Fruit fly (Drosophila melanogaster): ENCODE measurements around the gene RpS14b.

RpS14b gene

dm6 chrX:7970396-7970795 lies 35.7 kb downstream of the RpS14b start (continued):
- TF ChIP-seq Camta (GFP tag; optimal IDR thresholded peaks at IDR 0.05): no peak
- TF ChIP-seq fd3F (GFP tag; optimal IDR thresholded peaks at IDR 0.05): peak; percentile 9
- TF ChIP-seq Fer3 (tag; optimal IDR thresholded peaks at IDR 0.05): peak; percentile 57

dm6 chrX:7972363-7972942 lies 37.8 kb downstream of the RpS14b start:
- TF ChIP-seq gcm2 (GFP tag; optimal IDR thresholded peaks at IDR 0.05) (peak; percentile 46), kah (GFP tag; optimal IDR thresholded peaks at IDR 0.05) (peak; percentile 73), CG4328 (GFP tag; optimal IDR thresholded peaks at IDR 0.05) (peak; percentile 24), Deaf1 (tag; optimal IDR thresholded peaks at IDR 0.05) (peak; percentile 40), pan (optimal IDR thresholded peaks at IDR 0.05) (no peak), pan (GFP tag; optimal IDR thresholded peaks at IDR 0.05 in 1 of 2, IDR thresholded peaks at IDR 0.05 in 1 of 2) (peak in 1 of 2 experiments; percentile 93), gfzf (GFP tag; optimal IDR thresholded peaks at IDR 0.05) (no peak), CG33213 (GFP tag; optimal IDR thresholded peaks at IDR 0.05) (peak; percentile 62), CG5245 (GFP tag; optimal IDR thresholded peaks at IDR 0.05) (peak; percentile 90), run (tag; optimal IDR thresholded peaks at IDR 0.05) (peak; percentile 77), CG17612 (GFP tag; IDR thresholded peaks at IDR 0.05) (peak; percentile 48; the same call in 1 of the 2 replicates), sr (GFP tag; IDR thresholded peaks at IDR 0.05) (peak; percentile 59; the same call in 1 of the 3 replicates), lola (GFP tag; optimal IDR thresholded peaks at IDR 0.05) (peak in 1 of 3 experiments; percentile 85), CG11093 (GFP tag; IDR thresholded peaks at IDR 0.05) (peak; percentile 79), wor (GFP tag; IDR thresholded peaks at IDR 0.05) (peak; percentile 81), Xbp1 (GFP tag; optimal IDR thresholded peaks at IDR 0.05) (peak; percentile 88), HLH54F (GFP tag; optimal IDR thresholded peaks at IDR 0.05) (peak; percentile 63), zf30C (GFP tag; optimal IDR thresholded peaks at IDR 0.05) (no peak), Atf-2 (GFP tag; optimal IDR thresholded peaks at IDR 0.05) (peak; percentile 63), zfh1 (GFP tag; IDR thresholded peaks at IDR 0.05) (peak; percentile 94), dysf (GFP tag; IDR thresholded peaks at IDR 0.05) (peak; percentile 89), CG13296 (GFP tag; optimal IDR thresholded peaks at IDR 0.05) (peak; percentile 78), unpg (GFP tag; optimal IDR thresholded peaks at IDR 0.05) (peak; percentile 93), hth (optimal IDR thresholded peaks at IDR 0.05) (no peak), CG4360 (GFP tag; IDR thresholded peaks at IDR 0.05) (peak; percentile 52), insv (GFP tag; optimal IDR thresholded peaks at IDR 0.05) (peak in 1 of 2 experiments; percentile 6), CG8388 (GFP tag; optimal IDR thresholded peaks at IDR 0.05) (peak; percentile 89), CG6175 (GFP tag; IDR thresholded peaks at IDR 0.05) (0 out of 3 replicates have a peak, but pooled peaks have one; percentile 55), Ets97D (GFP tag; optimal IDR thresholded peaks at IDR 0.05) (peak; percentile 42), Spps (tag; optimal IDR thresholded peaks at IDR 0.05) (peak; percentile 73), Meics (GFP tag; optimal IDR thresholded peaks at IDR 0.05) (peak; percentile 81), CG15696 (tag; optimal IDR thresholded peaks at IDR 0.05) (peak; percentile 68), repo (GFP tag; optimal IDR thresholded peaks at IDR 0.05) (peak; percentile 45), Chrac-16 (GFP tag; optimal IDR thresholded peaks at IDR 0.05) (peak; percentile 85), pb (GFP tag; optimal IDR thresholded peaks at IDR 0.05) (peak; percentile 33), CG30431 (GFP tag; optimal IDR thresholded peaks at IDR 0.05) (peak; percentile 85), HLHmδ (GFP tag; optimal IDR thresholded peaks at IDR 0.05) (peak; percentile 22), Sry-β (GFP tag; optimal IDR thresholded peaks at IDR 0.05) (peak; percentile 41), wdn (GFP tag; IDR thresholded peaks at IDR 0.05) (peak; percentile 79), pnt (GFP tag; optimal IDR thresholded peaks at IDR 0.05) (peak; percentile 64), CG3163 (GFP tag; optimal IDR thresholded peaks at IDR 0.05) (peak; percentile 14), ems (GFP tag; optimal IDR thresholded peaks at IDR 0.05) (peak; percentile 64), CG18262 (tag; optimal IDR thresholded peaks at IDR 0.05) (peak; percentile 88), CG3726 (GFP tag; IDR thresholded peaks at IDR 0.05) (peak; percentile 89), dmrt99B (tag; optimal IDR thresholded peaks at IDR 0.05) (peak; percentile 92), gce (GFP tag; IDR thresholded peaks at IDR 0.05) (peak; percentile 87)
